Fruit fly (Drosophila melanogaster): Measurements from ENCODE around the gene CG7024.

CG7024 gene

dm6 chrX:4686150-4686549 is 19.0 kb upstream of the CG7024 start (continued):
- no peak for TF ChIP-seq fd3F (GFP tag; optimal IDR thresholded peaks at IDR 0.05)
- TF ChIP-seq CG7372 (GFP tag; IDR thresholded peaks at IDR 0.05): no peak
- TF ChIP-seq Hey (tag; optimal IDR thresholded peaks at IDR 0.05): no peak
- no peak for TF ChIP-seq CG16813 (GFP tag; IDR thresholded peaks at IDR 0.05; ENCODE audit: partially characterized antibody)
- no peak for TF ChIP-seq CG11723 (GFP tag; optimal IDR thresholded peaks at IDR 0.05)
- no peak for TF ChIP-seq CG16815 (GFP tag; optimal IDR thresholded peaks at IDR 0.05)
- no peak for TF ChIP-seq tio (GFP tag; optimal IDR thresholded peaks at IDR 0.05)
- TF ChIP-seq hbn (GFP tag; IDR thresholded peaks at IDR 0.05; ENCODE audit: partially characterized antibody): no peak
- TF ChIP-seq CG9609 (GFP tag; optimal IDR thresholded peaks at IDR 0.05): no peak
- TF ChIP-seq bigmax (GFP tag; optimal IDR thresholded peaks at IDR 0.05): no peak
- peak; percentile 10 for TF ChIP-seq MESR4 (GFP tag; optimal IDR thresholded peaks at IDR 0.05)
- TF ChIP-seq Fer1 (GFP tag; optimal IDR thresholded peaks at IDR 0.05): no peak
- no peak for TF ChIP-seq CG13775 (GFP tag; optimal IDR thresholded peaks at IDR 0.05)
- TF ChIP-seq Nf-YC (tag; optimal IDR thresholded peaks at IDR 0.05): peak; percentile 77
- TF ChIP-seq tap (tag; optimal IDR thresholded peaks at IDR 0.05): no peak
- TF ChIP-seq CG10979 (tag; optimal IDR thresholded peaks at IDR 0.05): no peak
- TF ChIP-seq ind (GFP tag; optimal IDR thresholded peaks at IDR 0.05): no peak
- TF ChIP-seq CG8478 (optimal IDR thresholded peaks at IDR 0.05): peak; percentile 89
- no peak for TF ChIP-seq CG7928 (GFP tag; optimal IDR thresholded peaks at IDR 0.05)
- peak; percentile 84 for TF ChIP-seq YL-1 (GFP tag; optimal IDR thresholded peaks at IDR 0.05)
- no peak for TF ChIP-seq CG14710 (tag; optimal IDR thresholded peaks at IDR 0.05)
- no peak for TF ChIP-seq CG18262 (tag; optimal IDR thresholded peaks at IDR 0.05)
- TF ChIP-seq CG17186 (GFP tag; optimal IDR thresholded peaks at IDR 0.05): no peak
- TF ChIP-seq CG12299 (tag; optimal IDR thresholded peaks at IDR 0.05): no peak
- peak; percentile 28 for TF ChIP-seq CoRest (tag; optimal IDR thresholded peaks at IDR 0.05)
- no peak for TF ChIP-seq H2.0 (GFP tag; IDR thresholded peaks at IDR 0.05)
- no peak for TF ChIP-seq ash1 (GFP tag; optimal IDR thresholded peaks at IDR 0.05)
- TF ChIP-seq Ets65A (GFP tag): no peak
- no peak for TF ChIP-seq CG17361 (GFP tag; IDR thresholded peaks at IDR 0.05)
- TF ChIP-seq CG9876 (GFP tag; optimal IDR thresholded peaks at IDR 0.05): no peak
- no peak for TF ChIP-seq Antp (GFP tag; optimal IDR thresholded peaks at IDR 0.05)
- peak; percentile 6 for TF ChIP-seq CG34376 (GFP tag; optimal IDR thresholded peaks at IDR 0.05)
- TF ChIP-seq sens (GFP tag): peak; percentile 76
- no peak for TF ChIP-seq gsb (GFP tag; IDR thresholded peaks at IDR 0.05)
- TF ChIP-seq CG9215 (GFP tag; IDR thresholded peaks at IDR 0.05): no peak
- no peak for TF ChIP-seq CG2120 (GFP tag; optimal IDR thresholded peaks at IDR 0.05)
- TF ChIP-seq lab (GFP tag; optimal IDR thresholded peaks at IDR 0.05): peak; percentile 46
- TF ChIP-seq unc-4 (GFP tag; IDR thresholded peaks at IDR 0.05; ENCODE audit: partially characterized antibody): no peak
- peak; percentile 6 for TF ChIP-seq corto (GFP tag; optimal IDR thresholded peaks at IDR 0.05)
- TF ChIP-seq CG4820 (GFP tag; optimal IDR thresholded peaks at IDR 0.05): no peak
- no peak for TF ChIP-seq Camta (GFP tag; optimal IDR thresholded peaks at IDR 0.05)
- peak; percentile 80 for TF ChIP-seq abd-A (tag; optimal IDR thresholded peaks at IDR 0.05)
- TF ChIP-seq CG30431 (GFP tag; optimal IDR thresholded peaks at IDR 0.05): no peak
- no peak for TF ChIP-seq row (GFP tag; IDR thresholded peaks at IDR 0.05)
- no peak for TF ChIP-seq gem (tag; optimal IDR thresholded peaks at IDR 0.05)
- no peak for TF ChIP-seq wdn (GFP tag; IDR thresholded peaks at IDR 0.05)
- TF ChIP-seq CG2678 (tag; optimal IDR thresholded peaks at IDR 0.05): peak; percentile 21
- no peak for TF ChIP-seq lilli (GFP tag; optimal IDR thresholded peaks at IDR 0.05)
- no peak for TF ChIP-seq Dbx (GFP tag; IDR thresholded peaks at IDR 0.05)
- no peak for TF ChIP-seq nmo (GFP tag; optimal IDR thresholded peaks at IDR 0.05)
- no peak for TF ChIP-seq CG33557 (GFP tag; optimal IDR thresholded peaks at IDR 0.05)
- no peak for TF ChIP-seq jigr1 (GFP tag; IDR thresholded peaks at IDR 0.05)

All from whole organism, embryonic.